Worm (Caenorhabditis elegans) whole organism, L4 larva: Measurements from ENCODE around the gene F44E5.2.
A peak's percentile ranks its signal among the peaks of the same experiment; 100 is the strongest.

Experiments used
- F37D6.2 ChIP-seq: sonication (generic microtip); optimal IDR thresholded peaks from 2 replicates; lab custom pipeline; 2016; ENCODE audit warnings: mild to moderate bottlenecking, missing genetic modification characterization, missing compliant biosample characterization
- R02D3.7 ChIP-seq: fragments of 150-350 bp; sonication (generic microtip); optimal IDR thresholded peaks from 3 replicates; lab custom pipeline; 2014; ENCODE audit warnings: missing biosample characterization, missing genetic modification characterization
- T20F7.1 ChIP-seq: fragments of 200-800 bp; sonication (Bioruptor generic); optimal IDR thresholded peaks from 2 replicates; lab custom pipeline; 2018; ENCODE audit warnings: mild to moderate bottlenecking, missing genetic modification characterization, missing compliant biosample characterization
- Y105C5A.15 ChIP-seq: fragments of 200-800 bp; sonication (Bioruptor generic); IDR thresholded peaks from 2 replicates; pipeline ENCODE4 v1.3.6; 2022; ENCODE audit warnings: missing genetic modification characterization, missing compliant biosample characterization
- ZK337.2 ChIP-seq: fragments of 200-800 bp; sonication (Bioruptor generic); IDR thresholded peaks from 2 replicates; pipeline ENCODE4 v1.3.6; 2022; ENCODE audit warnings: missing genetic modification reagents, missing genetic modification characterization, missing compliant biosample characterization
- ceh-28 ChIP-seq: fragments of 150-350 bp; optimal IDR thresholded peaks from 2 replicates; lab custom pipeline; 2014; ENCODE audit warnings: missing biosample characterization, missing genetic modification reagents, missing genetic modification characterization
- ceh-62 ChIP-seq: sonication (generic microtip); optimal IDR thresholded peaks from 2 replicates; lab custom pipeline; 2017; ENCODE audit warnings: missing biosample characterization, missing genetic modification characterization
- ceh-82 ChIP-seq: sonication (generic microtip); optimal IDR thresholded peaks from 2 replicates; lab custom pipeline; 2017; ENCODE audit warnings: missing biosample characterization, missing genetic modification characterization
- daf-12 ChIP-seq: fragments of 150-350 bp; optimal IDR thresholded peaks from 2 replicates; lab custom pipeline; 2014; ENCODE audit warnings: missing biosample characterization, missing genetic modification reagents, missing genetic modification characterization
- daf-16 ChIP-seq, 3 experiments: sonication (generic microtip); optimal IDR thresholded peaks; 2 replicates each; lab custom pipeline; 2016 to 2017; ENCODE audit warnings: missing genetic modification characterization in 3 of 3, missing genetic modification reagents in 3 of 3, mild to moderate bottlenecking in 2 of 3, missing compliant biosample characterization in 2 of 3, missing biosample characterization in 1 of 3, moderate library complexity in 1 of 3
- dmd-8 ChIP-seq: fragments of 200-800 bp; sonication (Bioruptor generic); IDR thresholded peaks from 2 replicates; pipeline ENCODE4 v1.3.6; 2022; ENCODE audit warnings: missing genetic modification characterization, missing compliant biosample characterization
- egl-27 ChIP-seq: sonication (generic microtip); optimal IDR thresholded peaks from 3 replicates; lab custom pipeline; 2017; ENCODE audit warnings: missing biosample characterization, missing genetic modification reagents, missing genetic modification characterization
- egl-43 ChIP-seq: fragments of 200-800 bp; sonication (Bioruptor generic); IDR thresholded peaks from 2 replicates; pipeline ENCODE4 v1.3.6; 2022; ENCODE audit warnings: missing genetic modification reagents, missing genetic modification characterization, missing compliant biosample characterization
- fos-1 ChIP-seq: fragments of 150-350 bp; optimal IDR thresholded peaks from 2 replicates; lab custom pipeline; 2014; ENCODE audit warnings: missing biosample characterization, missing genetic modification characterization
- gei-8 ChIP-seq: fragments of 200-800 bp; sonication (Bioruptor generic); optimal IDR thresholded peaks from 2 replicates; lab custom pipeline; 2018; ENCODE audit warnings: mild to moderate bottlenecking, missing genetic modification characterization, missing compliant biosample characterization
- hlh-11 ChIP-seq: fragments of 200-800 bp; sonication (Bioruptor generic); optimal IDR thresholded peaks from 2 replicates; lab custom pipeline; 2018; ENCODE audit warnings: mild to moderate bottlenecking, missing genetic modification characterization, missing compliant biosample characterization
- hmg-1.1 ChIP-seq: fragments of 200-800 bp; sonication (Bioruptor generic); IDR thresholded peaks from 2 replicates; pipeline ENCODE4 v1.3.6; 2022; ENCODE audit warnings: missing genetic modification reagents, missing genetic modification characterization, missing compliant biosample characterization
- lim-7 ChIP-seq: fragments of 200-800 bp; sonication (Bioruptor generic); IDR thresholded peaks from 2 replicates; pipeline ENCODE4 v1.3.6; 2022; ENCODE audit warnings: missing genetic modification characterization, missing compliant biosample characterization
- lin-15B ChIP-seq: fragments of 150-350 bp; sonication (generic microtip); optimal IDR thresholded peaks from 3 replicates; lab custom pipeline; 2014; ENCODE audit warnings: missing biosample characterization, missing genetic modification characterization
- lin-39 ChIP-seq: fragments of 150-350 bp; optimal IDR thresholded peaks from 2 replicates; lab custom pipeline; 2014; ENCODE audit warnings: missing biosample characterization, missing genetic modification reagents, missing genetic modification characterization
- lir-3 ChIP-seq: sonication (generic microtip); optimal IDR thresholded peaks from 2 replicates; lab custom pipeline; 2016; ENCODE audit warnings: mild to moderate bottlenecking, missing genetic modification characterization, missing compliant biosample characterization
- madf-9 ChIP-seq: fragments of 200-800 bp; sonication (Bioruptor generic); conservative IDR thresholded peaks from 2 replicates; pipeline ENCODE4 v1.3.6; 2022; ENCODE audit warnings: missing genetic modification reagents, missing genetic modification characterization, missing compliant biosample characterization
- mdt-29 ChIP-seq: fragments of 200-800 bp; sonication (Bioruptor generic); IDR thresholded peaks from 2 replicates; pipeline ENCODE4 v1.3.6; 2022; ENCODE audit warnings: missing genetic modification reagents, missing genetic modification characterization, missing compliant biosample characterization
- mxl-2 ChIP-seq: fragments of 200-800 bp; sonication (Bioruptor generic); conservative IDR thresholded peaks from 2 replicates; pipeline ENCODE4 v1.3.6; 2022; ENCODE audit warnings: missing genetic modification reagents, missing genetic modification characterization, missing compliant biosample characterization
- nhr-28 ChIP-seq: fragments of 150-350 bp; optimal IDR thresholded peaks from 2 replicates; lab custom pipeline; 2014; ENCODE audit warnings: missing biosample characterization, missing genetic modification characterization
- nhr-76 ChIP-seq: fragments of 150-350 bp; optimal IDR thresholded peaks from 2 replicates; lab custom pipeline; 2014; ENCODE audit warnings: missing biosample characterization, missing genetic modification characterization
- nhr-77 ChIP-seq: fragments of 150-350 bp; optimal IDR thresholded peaks from 2 replicates; lab custom pipeline; 2014; ENCODE audit warnings: missing biosample characterization, missing genetic modification characterization
- pha-4 ChIP-seq, 2 experiments: fragments of 150-350 bp in 1 of 2; fragments of 200-800 bp in 1 of 2; sonication (Bioruptor generic) in 1 of 2; IDR thresholded peaks in 1 of 2; optimal IDR thresholded peaks in 1 of 2; 2 replicates each; pipeline versions ENCODE4 v1.3.6 to Lab custom; 2014 to 2022; ENCODE audit warnings: missing genetic modification characterization in 2 of 2, missing genetic modification reagents in 2 of 2, missing biosample characterization in 1 of 2, missing compliant biosample characterization in 1 of 2
- pqm-1 ChIP-seq: sonication (generic microtip); optimal IDR thresholded peaks from 2 replicates; lab custom pipeline; 2017; ENCODE audit warnings: missing biosample characterization, missing genetic modification characterization
- saeg-2 ChIP-seq: fragments of 200-800 bp; sonication (Bioruptor generic); IDR thresholded peaks from 2 replicates; pipeline ENCODE4 v1.3.6; 2022; ENCODE audit warnings: missing genetic modification reagents, missing genetic modification characterization, missing compliant biosample characterization
- sdz-12 ChIP-seq: fragments of 200-800 bp; sonication (Bioruptor generic); optimal IDR thresholded peaks from 2 replicates; lab custom pipeline; 2018; ENCODE audit warnings: mild to moderate bottlenecking, missing genetic modification characterization, missing compliant biosample characterization
- snpc-1.2 ChIP-seq: fragments of 200-800 bp; sonication (Bioruptor generic); IDR thresholded peaks from 2 replicates; pipeline ENCODE4 v1.3.6; 2022; ENCODE audit warnings: missing genetic modification reagents, missing genetic modification characterization, missing compliant biosample characterization
- spr-1 ChIP-seq: sonication (generic microtip); optimal IDR thresholded peaks from 2 replicates; lab custom pipeline; 2016; ENCODE audit warnings: mild to moderate bottlenecking, missing genetic modification characterization, missing compliant biosample characterization
- unc-130 ChIP-seq: sonication (generic microtip); optimal IDR thresholded peaks from 2 replicates; lab custom pipeline; 2016; ENCODE audit warnings: missing genetic modification reagents, missing genetic modification characterization, missing compliant biosample characterization
- unc-39 ChIP-seq: sonication (generic microtip); optimal IDR thresholded peaks from 2 replicates; lab custom pipeline; 2017; ENCODE audit warnings: missing biosample characterization, missing genetic modification characterization
- unc-62 ChIP-seq, 3 experiments: fragments of 150-350 bp in 1 of 3; sonication (generic microtip); optimal IDR thresholded peaks in 2 of 3; peaks in 1 of 3; 1 replicate in 1 of 3; 2 replicates in 2 of 3; lab custom pipeline; 2014 to 2017; ENCODE audit warnings: missing biosample characterization in 3 of 3, missing genetic modification characterization in 3 of 3, missing genetic modification reagents in 3 of 3, missing genotype in 1 of 3
- vab-7 ChIP-seq: fragments of 200-800 bp; sonication (Bioruptor generic); IDR thresholded peaks from 2 replicates; pipeline ENCODE4 v1.3.6; 2022; ENCODE audit warnings: missing genetic modification reagents, missing genetic modification characterization, missing compliant biosample characterization

F44E5.2 gene

ce11 chrII:11798737-11799136 lies 32.2 kb downstream of the F44E5.2 start, which contains the start of gene hda-5:
TSS of gene hda-5 (plus strand) at chrII:11799037.
- TF ChIP-seq unc-62 (GFP tag; optimal IDR thresholded peaks at IDR 0.05 in 1 of 2; lab: Kevin White, UChicago) (peak in 1 of 2 experiments; percentile 11), unc-62 (tag; optimal IDR thresholded peaks at IDR 0.05; lab: Kevin White, UChicago) (no peak), Y105C5A.15 (GFP tag; lab: Robert Waterston, UW) (no peak)
- TF ChIP-seq, all 104 proteins: peak for 1

ce11 chrII:11802451-11802850 lies 35.9 kb downstream of the F44E5.2 start, which contains the start of gene F43G6.17:
TSS of gene F43G6.17 (plus strand) at chrII:11802751.
- TF ChIP-seq daf-16 (GFP tag; optimal IDR thresholded peaks at IDR 0.05; lab: Kevin White, UChicago) (no peak), daf-16 (tag; optimal IDR thresholded peaks at IDR 0.05; lab: Kevin White, UChicago) (no peak), pqm-1 (tag; lab: Kevin White, UChicago) (peak; percentile 3)

ce11 chrII:11806256-11806655 lies 39.7 kb downstream of the F44E5.2 start, which contains the start of gene jmjd-1.1:
TSS of gene jmjd-1.1 (plus strand) at chrII:11806556.
- TF ChIP-seq egl-27 (tag; lab: Kevin White, UChicago) (no peak), lim-7 (no peak), F37D6.2 (tag; lab: Kevin White, UChicago) (no peak), saeg-2 (no peak), lin-15B (no peak), madf-9 (GFP tag; lab: Robert Waterston, UW) (no peak), pqm-1 (tag; lab: Kevin White, UChicago) (no peak), daf-16 (GFP tag; optimal IDR thresholded peaks at IDR 0.05; lab: Kevin White, UChicago) (no peak), daf-16 (tag; optimal IDR thresholded peaks at IDR 0.05; lab: Kevin White, UChicago) (no peak), egl-43 (GFP tag; lab: Robert Waterston, UW) (no peak), nhr-77 (no peak), hmg-1.1 (no peak), lin-39 (tag; lab: Kevin White, UChicago) (no peak), mxl-2 (no peak), vab-7 (GFP tag; lab: Robert Waterston, UW) (no peak)

ce11 chrII:11808979-11809378 lies 42.4 kb downstream of the F44E5.2 start, which contains the start of gene F43G6.10:
TSS of gene F43G6.10 (plus strand) at chrII:11809349.
- TF ChIP-seq pha-4 (GFP tag; IDR thresholded peaks at IDR 0.05; lab: Robert Waterston, UW) (no peak), pha-4 (tag; optimal IDR thresholded peaks at IDR 0.05; lab: Kevin White, UChicago) (no peak), nhr-28 (no peak), T20F7.1 (GFP tag; lab: Kevin White, UChicago) (no peak), vab-7 (GFP tag; lab: Robert Waterston, UW) (no peak), hlh-11 (tag; lab: Kevin White, UChicago) (no peak), daf-12 (tag; lab: Kevin White, UChicago) (no peak), ceh-82 (tag; lab: Kevin White, UChicago) (no peak), lir-3 (tag; lab: Kevin White, UChicago) (no peak), unc-39 (no peak), dmd-8 (GFP tag; lab: Robert Waterston, UW) (no peak), mdt-29 (GFP tag; lab: Robert Waterston, UW) (no peak)

- no peak for TF ChIP-seq egl-43 (GFP tag; lab: Robert Waterston, UW)
- TF ChIP-seq ZK337.2 (GFP tag; lab: Robert Waterston, UW) = no peak
- TF ChIP-seq pha-4 (GFP tag; IDR thresholded peaks at IDR 0.05; lab: Robert Waterston, UW) = no peak
- TF ChIP-seq pha-4 (tag; optimal IDR thresholded peaks at IDR 0.05; lab: Kevin White, UChicago) = no peak
- no peak for TF ChIP-seq R02D3.7
- TF ChIP-seq gei-8 (GFP tag; lab: Kevin White, UChicago) = no peak
- no peak for TF ChIP-seq fos-1 (tag; lab: Kevin White, UChicago)
- TF ChIP-seq nhr-76 (tag; lab: Kevin White, UChicago) = no peak
- no peak for TF ChIP-seq ceh-28
- TF ChIP-seq ceh-62 = no peak
- no peak for TF ChIP-seq unc-130 (GFP tag; lab: Kevin White, UChicago)
- no peak for TF ChIP-seq egl-27 (tag; lab: Kevin White, UChicago)
- TF ChIP-seq F37D6.2 (tag; lab: Kevin White, UChicago) = no peak
- TF ChIP-seq sdz-12 (GFP tag; lab: Kevin White, UChicago) = no peak
- no peak for TF ChIP-seq spr-1 (tag; lab: Kevin White, UChicago)
- no peak for TF ChIP-seq snpc-1.2 (GFP tag; lab: Robert Waterston, UW)
Observed at ce11 chrII:11810436-11810835, 43.9 kb downstream of the F44E5.2 start, which contains the start of gene F43G6.7. TSS of gene F43G6.7 (plus strand) at chrII:11810790.
